Fruit fly (Drosophila melanogaster) whole organism, adult: ENCODE measurements around the gene CG16758.

Source experiments
- CG7045 ChIP-seq: fragments of 200-800 bp; sonication (Bioruptor generic); optimal IDR thresholded peaks from 2 replicates; lab custom pipeline; 2017; ENCODE audit warnings: missing biosample characterization, mild to moderate bottlenecking, missing genetic modification characterization
- cic ChIP-seq: fragments of 200-800 bp; sonication (Bioruptor generic); optimal IDR thresholded peaks from 2 replicates; lab custom pipeline; 2017; ENCODE audit warnings: missing biosample characterization, mild to moderate bottlenecking, missing genetic modification characterization, moderate library complexity
- cnc ChIP-seq, 2 experiments: fragments of >200 bp; optimal IDR thresholded peaks; 2 replicates each; lab custom pipeline; 2017
- kay ChIP-seq: fragments of 200-800 bp; sonication (Bioruptor generic); peaks from one replicate; lab custom pipeline; 2016; ENCODE audit warnings: missing biosample characterization, missing genetic modification characterization, borderline replicate concordance

dm6 chr3L:2468509-2468908 lies 34.9 kb downstream of the CG16758 start:
- TF ChIP-seq cnc (optimal IDR thresholded peaks at IDR 0.05; lab: Kevin White, UChicago) = no peak
- peak; percentile 6 for TF ChIP-seq kay (GFP tag; lab: Kevin White, UChicago)
- no peak for TF ChIP-seq CG7045 (GFP tag; lab: Kevin White, UChicago)
- TF ChIP-seq cic (GFP tag; lab: Kevin White, UChicago) = peak; percentile 32
